Worm (Caenorhabditis elegans): ENCODE measurements around the gene Y69A2AR.46.

DNA sequence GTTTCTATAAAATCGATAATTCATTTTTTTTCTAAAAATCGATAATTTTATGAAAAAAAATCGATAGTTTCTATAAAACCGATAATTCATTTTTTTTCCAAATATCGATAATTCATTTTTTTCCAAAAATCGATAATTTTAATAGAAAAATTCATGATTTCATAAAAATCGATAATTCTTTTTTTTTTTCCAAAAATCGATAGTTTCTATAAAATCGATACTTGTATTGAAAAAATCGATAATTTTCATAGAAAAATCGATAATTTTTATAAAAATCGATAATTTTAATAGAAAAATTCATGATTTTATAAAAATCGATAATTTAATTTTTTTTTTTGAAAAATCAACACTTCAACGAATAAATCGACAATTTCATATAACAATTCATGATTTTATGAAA lies 32.2 kb upstream of the Y69A2AR.46 start:
- no peak for TF ChIP-seq lin-15B (tag; optimal IDR thresholded peaks at IDR 0.05)
- TF ChIP-seq ceh-82 (tag; optimal IDR thresholded peaks at IDR 0.05), result no peak
